Worm (Caenorhabditis elegans): ENCODE data around the gene T06E8.8.

Gene T06E8.8

ce11 chrV:10078244-10078643, 34.7 kb downstream of the T06E8.8 start, which contains the start of gene R04B5.1:
R04B5.1 (minus strand) TSS chrV:10078344.
- TF ChIP-seq ztf-29 (GFP tag; IDR thresholded peaks at IDR 0.05) (no peak), klf-2 (GFP tag; conservative IDR thresholded peaks at IDR 0.05) (no peak), flt-1 (GFP tag; IDR thresholded peaks at IDR 0.05) (no peak)

- no peak for TF ChIP-seq klf-2 (GFP tag; conservative IDR thresholded peaks at IDR 0.05)
- TF ChIP-seq tab-1 (GFP tag; IDR thresholded peaks at IDR 0.05), result no peak
- TF ChIP-seq ztf-29 (GFP tag; IDR thresholded peaks at IDR 0.05), result no peak
- no peak for TF ChIP-seq ztf-23 (GFP tag; IDR thresholded peaks at IDR 0.05)
- TF ChIP-seq med-1 (GFP tag; optimal IDR thresholded peaks at IDR 0.05; ENCODE audit: insufficient read depth), result no peak
- no peak for TF ChIP-seq cog-1 (tag; optimal IDR thresholded peaks at IDR 0.05)
- no peak for TF ChIP-seq ref-1 (GFP tag; conservative IDR thresholded peaks at IDR 0.05)
- no peak for TF ChIP-seq T22C8.4 (GFP tag; IDR thresholded peaks at IDR 0.05)
- TF ChIP-seq flt-1 (GFP tag; IDR thresholded peaks at IDR 0.05), result no peak
Measured at ce11 chrV:10080905-10081304, 37.4 kb downstream of the T06E8.8 start.

ce11 chrV:10081636-10082035, 38.1 kb downstream of the T06E8.8 start, which contains the start of gene nhr-205:
nhr-205 (minus strand) TSS chrV:10081776.
- TF ChIP-seq med-1 (GFP tag; optimal IDR thresholded peaks at IDR 0.05; ENCODE audit: insufficient read depth), result no peak
- TF ChIP-seq T22C8.4 (GFP tag; IDR thresholded peaks at IDR 0.05), result no peak
- no peak for TF ChIP-seq tab-1 (GFP tag; IDR thresholded peaks at IDR 0.05)
- no peak for TF ChIP-seq klf-2 (GFP tag; conservative IDR thresholded peaks at IDR 0.05)
- no peak for TF ChIP-seq flt-1 (GFP tag; IDR thresholded peaks at IDR 0.05)
- no peak for TF ChIP-seq cog-1 (tag; optimal IDR thresholded peaks at IDR 0.05)
- no peak for TF ChIP-seq ref-1 (GFP tag; conservative IDR thresholded peaks at IDR 0.05)
- no peak for TF ChIP-seq ztf-29 (GFP tag; IDR thresholded peaks at IDR 0.05)
- no peak for TF ChIP-seq ztf-23 (GFP tag; IDR thresholded peaks at IDR 0.05)

ce11 chrV:10083999-10084468, 40.5 kb downstream of the T06E8.8 start, which contains the start of gene nhr-12:
nhr-12 (minus strand) TSS chrV:10084049.
- TF ChIP-seq tab-1 (GFP tag; IDR thresholded peaks at IDR 0.05), result no peak
- TF ChIP-seq cog-1 (tag; optimal IDR thresholded peaks at IDR 0.05), result no peak
- TF ChIP-seq ztf-29 (GFP tag; IDR thresholded peaks at IDR 0.05), result no peak
- TF ChIP-seq ref-1 (GFP tag; conservative IDR thresholded peaks at IDR 0.05), result no peak
- no peak for TF ChIP-seq flt-1 (GFP tag; IDR thresholded peaks at IDR 0.05)
- no peak for TF ChIP-seq ztf-23 (GFP tag; IDR thresholded peaks at IDR 0.05)
- TF ChIP-seq klf-2 (GFP tag; conservative IDR thresholded peaks at IDR 0.05), result no peak
- TF ChIP-seq med-1 (GFP tag; optimal IDR thresholded peaks at IDR 0.05; ENCODE audit: insufficient read depth), result no peak
- TF ChIP-seq T22C8.4 (GFP tag; IDR thresholded peaks at IDR 0.05), result no peak

ce11 chrV:10084864-10085263, 41.3 kb downstream of the T06E8.8 start, which contains the start of gene R04B5.6:
R04B5.6 (plus strand) TSS chrV:10085164.
- TF ChIP-seq flt-1 (GFP tag; IDR thresholded peaks at IDR 0.05) (no peak), cog-1 (tag; optimal IDR thresholded peaks at IDR 0.05) (no peak), ref-1 (GFP tag; conservative IDR thresholded peaks at IDR 0.05) (no peak)

- TF ChIP-seq cog-1 (tag; optimal IDR thresholded peaks at IDR 0.05) (no peak), T22C8.4 (GFP tag; IDR thresholded peaks at IDR 0.05) (no peak), klf-2 (GFP tag; conservative IDR thresholded peaks at IDR 0.05) (no peak), ref-1 (GFP tag; conservative IDR thresholded peaks at IDR 0.05) (no peak), tab-1 (GFP tag; IDR thresholded peaks at IDR 0.05) (no peak), ztf-23 (GFP tag; IDR thresholded peaks at IDR 0.05) (no peak), flt-1 (GFP tag; IDR thresholded peaks at IDR 0.05) (no peak), ztf-29 (GFP tag; IDR thresholded peaks at IDR 0.05) (no peak), med-1 (GFP tag; optimal IDR thresholded peaks at IDR 0.05; ENCODE audit: insufficient read depth) (no peak)
Measured at ce11 chrV:10086141-10086540, 42.6 kb downstream of the T06E8.8 start.

- TF ChIP-seq T22C8.4 (GFP tag; IDR thresholded peaks at IDR 0.05) (no peak), med-1 (GFP tag; optimal IDR thresholded peaks at IDR 0.05; ENCODE audit: insufficient read depth) (no peak), flt-1 (GFP tag; IDR thresholded peaks at IDR 0.05) (no peak), ztf-29 (GFP tag; IDR thresholded peaks at IDR 0.05) (no peak), tab-1 (GFP tag; IDR thresholded peaks at IDR 0.05) (no peak), klf-2 (GFP tag; conservative IDR thresholded peaks at IDR 0.05) (no peak), cog-1 (tag; optimal IDR thresholded peaks at IDR 0.05) (no peak), ztf-23 (GFP tag; IDR thresholded peaks at IDR 0.05) (no peak), ref-1 (GFP tag; conservative IDR thresholded peaks at IDR 0.05) (no peak)
Measured at ce11 chrV:10087103-10087502, 43.6 kb downstream of the T06E8.8 start, which contains the start of gene R04B5.5. R04B5.5 (plus strand) TSS chrV:10087480.

- TF ChIP-seq ref-1 (GFP tag; conservative IDR thresholded peaks at IDR 0.05), result no peak
- TF ChIP-seq flt-1 (GFP tag; IDR thresholded peaks at IDR 0.05), result no peak
- no peak for TF ChIP-seq cog-1 (tag; optimal IDR thresholded peaks at IDR 0.05)
- no peak for TF ChIP-seq tab-1 (GFP tag; IDR thresholded peaks at IDR 0.05)
- no peak for TF ChIP-seq ztf-29 (GFP tag; IDR thresholded peaks at IDR 0.05)
- TF ChIP-seq T22C8.4 (GFP tag; IDR thresholded peaks at IDR 0.05), result no peak
Measured at ce11 chrV:10090461-10090860, 46.9 kb downstream of the T06E8.8 start, which contains the start of gene R04B5.7. R04B5.7 (minus strand) TSS chrV:10090561.

ce11 chrV:10091152-10091551, 47.6 kb downstream of the T06E8.8 start, which contains the start of gene R04B5.11:
R04B5.11 (minus strand) TSS chrV:10091252.
- no peak for TF ChIP-seq tab-1 (GFP tag; IDR thresholded peaks at IDR 0.05)
- TF ChIP-seq flt-1 (GFP tag; IDR thresholded peaks at IDR 0.05), result no peak
- TF ChIP-seq cog-1 (tag; optimal IDR thresholded peaks at IDR 0.05), result no peak
- no peak for TF ChIP-seq T22C8.4 (GFP tag; IDR thresholded peaks at IDR 0.05)
- no peak for TF ChIP-seq ztf-23 (GFP tag; IDR thresholded peaks at IDR 0.05)
- TF ChIP-seq ref-1 (GFP tag; conservative IDR thresholded peaks at IDR 0.05), result no peak
- no peak for TF ChIP-seq med-1 (GFP tag; optimal IDR thresholded peaks at IDR 0.05; ENCODE audit: insufficient read depth)
- TF ChIP-seq ztf-29 (GFP tag; IDR thresholded peaks at IDR 0.05), result no peak
- no peak for TF ChIP-seq klf-2 (GFP tag; conservative IDR thresholded peaks at IDR 0.05)

Measured in whole organism, midembryonic.